Fruit fly (Drosophila melanogaster) whole organism, embryonic: ENCODE results near the gene Crz.

Experiments
- CG10366 ChIP-seq: fragments of 200-800 bp; sonication (Bioruptor generic); IDR thresholded peaks from 2 replicates; pipeline ENCODE4 v1.3.6; 2022; ENCODE audit warnings: missing biosample characterization, missing genetic modification characterization
- CG10565 ChIP-seq: fragments of 200-800 bp; sonication (Bioruptor generic); optimal IDR thresholded peaks from 3 replicates; lab custom pipeline; 2016; ENCODE audit warnings: missing biosample characterization, mild to moderate bottlenecking, missing genetic modification characterization
- CG11456 ChIP-seq: fragments of 200-800 bp; sonication (Bioruptor generic); IDR thresholded peaks from 3 replicates; pipeline ENCODE4 v1.3.6; 2022; ENCODE audit warnings: missing biosample characterization, missing genetic modification characterization
- CG11560 ChIP-seq: fragments of 200-800 bp; sonication (Bioruptor generic); IDR thresholded peaks from 3 replicates; pipeline ENCODE4 v1.3.6; 2022; ENCODE audit warnings: missing biosample characterization, missing genetic modification characterization
- CG12299 ChIP-seq: fragments of 200-800 bp; sonication (Bioruptor generic); optimal IDR thresholded peaks from 2 replicates; lab custom pipeline; 2018; ENCODE audit warnings: missing biosample characterization, mild to moderate bottlenecking, missing genetic modification characterization
- CG12391 ChIP-seq: fragments of 200-800 bp; sonication (Bioruptor generic); optimal IDR thresholded peaks from 3 replicates; lab custom pipeline; 2018; ENCODE audit warnings: missing biosample characterization, mild to moderate bottlenecking, missing genetic modification characterization, moderate library complexity
- CG14710 ChIP-seq: fragments of 200-800 bp; sonication (Bioruptor generic); optimal IDR thresholded peaks from 3 replicates; lab custom pipeline; 2019; ENCODE audit warnings: missing biosample characterization, mild to moderate bottlenecking, missing genetic modification characterization, moderate library complexity
- CG14860 ChIP-seq: fragments of 200-800 bp; sonication (Bioruptor generic); IDR thresholded peaks from 3 replicates; pipeline ENCODE4 v1.3.6; 2022; ENCODE audit warnings: missing biosample characterization, missing genetic modification characterization; ENCODE audit not compliant: partially characterized antibody
- CG16863 ChIP-seq: fragments of 200-800 bp; sonication (Bioruptor generic); optimal IDR thresholded peaks from 3 replicates; lab custom pipeline; 2016; ENCODE audit warnings: missing biosample characterization, missing genetic modification characterization
- CG17612 ChIP-seq: fragments of 200-800 bp; sonication (Bioruptor generic); IDR thresholded peaks from 2 replicates; pipeline ENCODE4 v1.3.6; 2022; ENCODE audit warnings: missing biosample characterization, missing genetic modification characterization
- CG1792 ChIP-seq: fragments of 200-800 bp; sonication (Bioruptor generic); optimal IDR thresholded peaks from 2 replicates; lab custom pipeline; 2016; ENCODE audit warnings: missing biosample characterization, missing genetic modification characterization
- CG18599 ChIP-seq: fragments of 200-800 bp; sonication (Bioruptor generic); optimal IDR thresholded peaks from 3 replicates; lab custom pipeline; 2017; ENCODE audit warnings: missing biosample characterization, missing genetic modification characterization, mild to moderate bottlenecking, moderate library complexity, missing genetic modification reagents
- CG34376 ChIP-seq: fragments of 200-800 bp; sonication (Bioruptor generic); optimal IDR thresholded peaks from 2 replicates; lab custom pipeline; 2018; ENCODE audit warnings: missing biosample characterization, mild to moderate bottlenecking, missing genetic modification characterization
- CG3847 ChIP-seq: fragments of 200-800 bp; sonication (Bioruptor generic); IDR thresholded peaks from 2 replicates; pipeline ENCODE4 v1.3.6; 2022; ENCODE audit warnings: missing biosample characterization, missing genetic modification characterization
- CG43689 ChIP-seq: fragments of 200-800 bp; sonication (Bioruptor generic); IDR thresholded peaks from 2 replicates; pipeline ENCODE4 v1.3.6; 2022; ENCODE audit warnings: missing biosample characterization, missing genetic modification characterization
- CG4854 ChIP-seq: fragments of 200-800 bp; sonication (Bioruptor generic); optimal IDR thresholded peaks from 2 replicates; lab custom pipeline; 2016; ENCODE audit warnings: missing biosample characterization, missing genetic modification characterization, inconsistent platforms
- CG5953 ChIP-seq: fragments of 200-800 bp; sonication (Bioruptor generic); IDR thresholded peaks from 2 replicates; pipeline ENCODE4 v1.3.6; 2022; ENCODE audit warnings: missing biosample characterization, missing genetic modification characterization
- CG6175 ChIP-seq: fragments of 200-800 bp; sonication (Bioruptor generic); IDR thresholded peaks from 3 replicates; pipeline ENCODE4 v1.3.6; 2022; ENCODE audit warnings: missing biosample characterization, missing genetic modification characterization
- CG6254 ChIP-seq: fragments of 200-800 bp; sonication (Bioruptor generic); optimal IDR thresholded peaks from 3 replicates; lab custom pipeline; 2017; ENCODE audit warnings: mild to moderate bottlenecking, missing biosample characterization, missing genetic modification reagents, missing genetic modification characterization
- CG6272 ChIP-seq: fragments of 200-800 bp; sonication (Bioruptor generic); IDR thresholded peaks from 2 replicates; pipeline ENCODE4 v1.3.6; 2022; ENCODE audit warnings: missing biosample characterization, missing genetic modification characterization
- CG8290 ChIP-seq, 3 experiments: fragments of 200-800 bp; sonication (Bioruptor generic); optimal IDR thresholded peaks; 2 replicates each; lab custom pipeline; 2016 to 2019; ENCODE audit warnings: missing biosample characterization in 3 of 3, missing genetic modification characterization in 3 of 3, mild to moderate bottlenecking in 2 of 3, moderate library complexity in 1 of 3
- CG9932 ChIP-seq: fragments of 200-800 bp; sonication (Bioruptor generic); IDR thresholded peaks from 2 replicates; pipeline ENCODE4 v1.3.6; 2022; ENCODE audit warnings: missing biosample characterization, missing genetic modification characterization
- CoRest ChIP-seq: fragments of 200-800 bp; sonication (Bioruptor generic); optimal IDR thresholded peaks from 3 replicates; lab custom pipeline; 2018; ENCODE audit warnings: missing biosample characterization, mild to moderate bottlenecking, missing genetic modification characterization, moderate library complexity
- Dip3 ChIP-seq: fragments of 200-800 bp; sonication (Bioruptor generic); optimal IDR thresholded peaks from 3 replicates; lab custom pipeline; 2016; ENCODE audit warnings: missing biosample characterization, missing genetic modification characterization
- E2f1 ChIP-seq: fragments of 200-800 bp; sonication (Bioruptor generic); IDR thresholded peaks from 2 replicates; pipeline ENCODE4 v1.3.6; 2022; ENCODE audit warnings: missing biosample characterization, missing genetic modification characterization
- Ets97D ChIP-seq: fragments of 200-800 bp; sonication (Bioruptor generic); optimal IDR thresholded peaks from 3 replicates; lab custom pipeline; 2016; ENCODE audit warnings: missing biosample characterization, missing genetic modification characterization
- Fer2 ChIP-seq: fragments of 200-800 bp; sonication (Bioruptor generic); optimal IDR thresholded peaks from 2 replicates; lab custom pipeline; 2018; ENCODE audit warnings: missing biosample characterization, mild to moderate bottlenecking, missing genetic modification characterization, moderate library complexity
- Hey ChIP-seq: fragments of 200-800 bp; sonication (Bioruptor generic); optimal IDR thresholded peaks from 3 replicates; lab custom pipeline; 2018; ENCODE audit warnings: missing biosample characterization, mild to moderate bottlenecking, missing genetic modification characterization
- Hr3 ChIP-seq: fragments of 200-800 bp; sonication (Bioruptor generic); optimal IDR thresholded peaks from 3 replicates; lab custom pipeline; 2016; ENCODE audit warnings: missing biosample characterization, missing genetic modification characterization
- Hsf ChIP-seq: fragments of 200-800 bp; sonication (Bioruptor generic); optimal IDR thresholded peaks from 3 replicates; lab custom pipeline; 2016; ENCODE audit warnings: missing biosample characterization, missing genetic modification characterization
- MTF-1 ChIP-seq: fragments of 200-800 bp; sonication (Bioruptor generic); optimal IDR thresholded peaks from 2 replicates; lab custom pipeline; 2018; ENCODE audit warnings: missing biosample characterization, mild to moderate bottlenecking, missing genetic modification characterization, borderline replicate concordance
- Mad ChIP-seq: fragments of 200-800 bp; sonication (Bioruptor generic); optimal IDR thresholded peaks from 2 replicates; lab custom pipeline; 2016; ENCODE audit warnings: missing biosample characterization, missing genetic modification characterization
- Nf-YA ChIP-seq: fragments of 200-800 bp; sonication (Bioruptor generic); IDR thresholded peaks from 2 replicates; pipeline ENCODE4 v1.3.6; 2022; ENCODE audit warnings: missing biosample characterization, missing genetic modification characterization
- NfI ChIP-seq: fragments of 200-800 bp; sonication (Bioruptor generic); optimal IDR thresholded peaks from 3 replicates; lab custom pipeline; 2018; ENCODE audit warnings: missing biosample characterization, mild to moderate bottlenecking, missing genetic modification characterization, moderate library complexity
- Oaz ChIP-seq: fragments of 200-800 bp; sonication (Bioruptor generic); IDR thresholded peaks from 2 replicates; pipeline ENCODE4 v1.3.6; 2022; ENCODE audit warnings: missing biosample characterization, missing genetic modification characterization
- Vsx1 ChIP-seq: fragments of 200-800 bp; sonication (Bioruptor generic); optimal IDR thresholded peaks from 2 replicates; lab custom pipeline; 2017; ENCODE audit warnings: missing biosample characterization, mild to moderate bottlenecking, missing genetic modification characterization, missing genetic modification reagents
- bbx ChIP-seq: fragments of 200-800 bp; sonication (Bioruptor generic); IDR thresholded peaks from 2 replicates; pipeline ENCODE4 v1.3.6; 2022; ENCODE audit warnings: missing biosample characterization, missing genetic modification characterization; ENCODE audit not compliant: partially characterized antibody
- cato ChIP-seq: fragments of 200-800 bp; sonication (Bioruptor generic); optimal IDR thresholded peaks from 2 replicates; lab custom pipeline; 2016; ENCODE audit warnings: missing biosample characterization, missing genetic modification characterization, borderline replicate concordance
- chinmo ChIP-seq: fragments of 200-800 bp; sonication (Bioruptor generic); IDR thresholded peaks from 4 replicates; pipeline ENCODE4 v1.3.6; 2022; ENCODE audit warnings: missing biosample characterization, missing genetic modification characterization; ENCODE audit not compliant: partially characterized antibody
- chn ChIP-seq: fragments of 200-800 bp; sonication (Bioruptor generic); optimal IDR thresholded peaks from 2 replicates; lab custom pipeline; 2016; ENCODE audit warnings: missing biosample characterization, missing genetic modification characterization
- crol ChIP-seq: fragments of 200-800 bp; sonication (Bioruptor generic); IDR thresholded peaks from 2 replicates; pipeline ENCODE4 v1.3.6; 2022; ENCODE audit warnings: missing biosample characterization, missing genetic modification characterization
- fru ChIP-seq: fragments of >200 bp; optimal IDR thresholded peaks from 2 replicates; lab custom pipeline; 2017
- gro ChIP-seq: fragments of 200-800 bp; sonication (Bioruptor generic); optimal IDR thresholded peaks from 2 replicates; lab custom pipeline; 2016; ENCODE audit warnings: missing biosample characterization, missing genetic modification characterization
- gsb-n ChIP-seq: fragments of 200-800 bp; sonication (Bioruptor generic); optimal IDR thresholded peaks from 3 replicates; lab custom pipeline; 2018; ENCODE audit warnings: missing biosample characterization, mild to moderate bottlenecking, missing genetic modification characterization
- ken ChIP-seq: fragments of 200-800 bp; sonication (Bioruptor generic); IDR thresholded peaks from 3 replicates; pipeline ENCODE4 v1.3.6; 2022; ENCODE audit warnings: missing biosample characterization, missing genetic modification characterization
- mirr ChIP-seq: fragments of 200-800 bp; sonication (Bioruptor generic); optimal IDR thresholded peaks from 3 replicates; lab custom pipeline; 2018; ENCODE audit warnings: missing biosample characterization, mild to moderate bottlenecking, missing genetic modification characterization
- odd ChIP-seq: fragments of 200-800 bp; sonication (Bioruptor generic); optimal IDR thresholded peaks from 2 replicates; lab custom pipeline; 2017; ENCODE audit warnings: missing biosample characterization, mild to moderate bottlenecking, missing genetic modification characterization
- ranshi ChIP-seq: fragments of 200-800 bp; sonication (Bioruptor generic); IDR thresholded peaks from 2 replicates; pipeline ENCODE4 v1.3.6; 2022; ENCODE audit warnings: missing biosample characterization, missing genetic modification characterization
- ro ChIP-seq: fragments of 200-800 bp; sonication (Bioruptor generic); IDR thresholded peaks from 2 replicates; pipeline ENCODE4 v1.3.6; 2022; ENCODE audit warnings: missing biosample characterization, missing genetic modification characterization
- sd ChIP-seq: fragments of 200-800 bp; sonication (Bioruptor generic); optimal IDR thresholded peaks from 3 replicates; lab custom pipeline; 2018; ENCODE audit warnings: missing biosample characterization, mild to moderate bottlenecking, missing genetic modification characterization, moderate library complexity
- toy ChIP-seq: fragments of 200-800 bp; sonication (Bioruptor generic); IDR thresholded peaks from 2 replicates; pipeline ENCODE4 v1.3.6; 2022; ENCODE audit warnings: missing biosample characterization, missing genetic modification characterization
- wdn ChIP-seq: fragments of 200-800 bp; sonication (Bioruptor generic); IDR thresholded peaks from 2 replicates; pipeline ENCODE4 v1.3.6; 2022; ENCODE audit warnings: missing biosample characterization, missing genetic modification characterization

Crz gene

dm6 chr3R:14287980-14288379 lies 26.7 kb upstream of the Crz start:
- no peak for TF ChIP-seq ranshi
- no peak for TF ChIP-seq Ets97D (GFP tag; lab: Kevin White, UChicago)
- no peak for TF ChIP-seq ken (GFP tag; lab: Robert Waterston, UW)
- TF ChIP-seq CG12299 (tag; lab: Kevin White, UChicago): no peak
- no peak for TF ChIP-seq NfI (GFP tag; lab: Kevin White, UChicago)
- TF ChIP-seq toy: no peak
- no peak for TF ChIP-seq CG14710 (tag; lab: Kevin White, UChicago)
- peak; percentile 78 for TF ChIP-seq Hey
- TF ChIP-seq E2f1 (GFP tag; lab: Robert Waterston, UW): no peak
- TF ChIP-seq fru (lab: Kevin White, UChicago): no peak
- TF ChIP-seq Hr3: no peak
- TF ChIP-seq odd (GFP tag; lab: Kevin White, UChicago): no peak
- no peak for TF ChIP-seq CG11560 (tag; lab: Robert Waterston, UW)
- no peak for TF ChIP-seq Oaz (GFP tag; lab: Robert Waterston, UW)
- no peak for TF ChIP-seq Dip3 (GFP tag; lab: Kevin White, UChicago)
- no peak for TF ChIP-seq cato (GFP tag; lab: Kevin White, UChicago)
- TF ChIP-seq bbx (GFP tag; lab: Robert Waterston, UW): no peak
- no peak for TF ChIP-seq Vsx1
- no peak for TF ChIP-seq CG10366 (GFP tag; lab: Robert Waterston, UW)
- TF ChIP-seq CG3847: no peak
- TF ChIP-seq Fer2: no peak
- 0 out of 2 replicates have a peak, but pooled peaks have one; percentile 14 for TF ChIP-seq CG5953 (GFP tag; lab: Robert Waterston, UW)
- TF ChIP-seq CG16863 (GFP tag; lab: Kevin White, UChicago): no peak
- TF ChIP-seq CoRest: no peak
- TF ChIP-seq CG43689 (GFP tag; lab: Robert Waterston, UW): no peak
- TF ChIP-seq CG6272 (GFP tag; lab: Robert Waterston, UW): no peak
- TF ChIP-seq wdn (GFP tag; lab: Robert Waterston, UW): no peak
- no peak for TF ChIP-seq CG6175 (GFP tag; lab: Robert Waterston, UW)
- no peak for TF ChIP-seq Mad (GFP tag; lab: Kevin White, UChicago)
- 0 out of 4 replicates have a peak, but pooled peaks have one; percentile 4 for TF ChIP-seq chinmo (GFP tag; lab: Robert Waterston, UW)
- TF ChIP-seq CG17612 (GFP tag; lab: Robert Waterston, UW): no peak
- TF ChIP-seq CG6254: peak; percentile 53
- no peak for TF ChIP-seq Nf-YA (GFP tag; lab: Robert Waterston, UW)
- no peak for TF ChIP-seq Hsf (GFP tag; lab: Kevin White, UChicago)
- no peak for TF ChIP-seq crol (GFP tag; lab: Robert Waterston, UW)
- peak; percentile 83 for TF ChIP-seq sd (tag; lab: Kevin White, UChicago)
- TF ChIP-seq CG11456: no peak
- TF ChIP-seq CG8290 (GFP tag; optimal IDR thresholded peaks at IDR 0.05; lab: Kevin White, UChicago): no peak
- TF ChIP-seq CG8290 (tag; optimal IDR thresholded peaks at IDR 0.05; lab: Kevin White, UChicago): peak in 1 of 2 experiments; percentile 10
- no peak for TF ChIP-seq chn (GFP tag; lab: Kevin White, UChicago)
- no peak for TF ChIP-seq CG4854 (GFP tag; lab: Kevin White, UChicago)
- TF ChIP-seq CG14860 (GFP tag; lab: Robert Waterston, UW): no peak
- no peak for TF ChIP-seq MTF-1
- TF ChIP-seq gro (GFP tag; lab: Kevin White, UChicago): no peak
- TF ChIP-seq gsb-n (tag; lab: Kevin White, UChicago): no peak
- TF ChIP-seq CG18599 (GFP tag; lab: Kevin White, UChicago): no peak
- TF ChIP-seq CG1792 (GFP tag; lab: Kevin White, UChicago): no peak
- no peak for TF ChIP-seq CG10565
- peak; percentile 70 for TF ChIP-seq CG34376
- TF ChIP-seq CG12391 (tag; lab: Kevin White, UChicago): no peak
- TF ChIP-seq CG9932 (GFP tag; lab: Robert Waterston, UW): no peak
- TF ChIP-seq ro (GFP tag; lab: Robert Waterston, UW): no peak
- TF ChIP-seq mirr (GFP tag; lab: Kevin White, UChicago): peak; percentile 85
